Worm (Caenorhabditis elegans) whole organism, L2 larva: ENCODE data around the gene nfx-1.
A peak's percentile ranks its signal among the peaks of the same experiment; 100 is the strongest.

Experiments
- C34F6.9 ChIP-seq: fragments of 150-350 bp; optimal IDR thresholded peaks from 2 replicates; lab custom pipeline; 2014; ENCODE audit warnings: missing biosample characterization, missing genetic modification characterization
- F13H6.1 ChIP-seq: sonication (generic microtip); optimal IDR thresholded peaks from 2 replicates; lab custom pipeline; 2016; ENCODE audit warnings: missing genetic modification characterization, missing compliant biosample characterization
- R02D3.7 ChIP-seq: fragments of 150-350 bp; optimal IDR thresholded peaks from 2 replicates; lab custom pipeline; 2014; ENCODE audit warnings: missing biosample characterization, missing genetic modification characterization
- Y55F3AM.14 ChIP-seq: fragments of 200-800 bp; sonication (Bioruptor generic); optimal IDR thresholded peaks from 2 replicates; lab custom pipeline; 2018; ENCODE audit warnings: mild to moderate bottlenecking, missing genetic modification characterization, missing compliant biosample characterization
- ama-1 ChIP-seq: fragments of 150-350 bp; optimal IDR thresholded peaks from 2 replicates; lab custom pipeline; 2018; ENCODE audit warnings: inconsistent platforms
- blmp-1 ChIP-seq: sonication (generic microtip); optimal IDR thresholded peaks from 2 replicates; lab custom pipeline; 2017; ENCODE audit warnings: missing genetic modification characterization, mild to moderate bottlenecking, missing compliant biosample characterization, antibody characterized with exemption, moderate library complexity; ENCODE audit not compliant: insufficient read depth
- ceh-16 ChIP-seq: fragments of 150-350 bp; optimal IDR thresholded peaks from 2 replicates; lab custom pipeline; 2014; ENCODE audit warnings: missing biosample characterization, missing genetic modification characterization
- ceh-82 ChIP-seq: fragments of 150-350 bp; optimal IDR thresholded peaks from 2 replicates; lab custom pipeline; 2014; ENCODE audit warnings: missing biosample characterization, missing genetic modification characterization
- crh-2 ChIP-seq: sonication (generic microtip); optimal IDR thresholded peaks from 2 replicates; lab custom pipeline; 2017; ENCODE audit warnings: missing biosample characterization, missing genetic modification characterization
- egl-27 ChIP-seq: sonication (generic microtip); optimal IDR thresholded peaks from 3 replicates; lab custom pipeline; 2017; ENCODE audit warnings: missing biosample characterization, missing genetic modification reagents, missing genetic modification characterization
- elt-1 ChIP-seq: fragments of 150-350 bp; optimal IDR thresholded peaks from 2 replicates; lab custom pipeline; 2014; ENCODE audit warnings: missing biosample characterization, missing genetic modification characterization
- elt-3 ChIP-seq: sonication (generic microtip); optimal IDR thresholded peaks from 2 replicates; lab custom pipeline; 2017; ENCODE audit warnings: missing biosample characterization, missing genetic modification characterization
- lin-11 ChIP-seq: fragments of 150-350 bp; sonication (generic microtip); optimal IDR thresholded peaks from 2 replicates; lab custom pipeline; 2014; ENCODE audit warnings: missing biosample characterization, missing genetic modification characterization, inconsistent platforms, mixed read lengths
- lin-13 ChIP-seq: fragments of 150-350 bp; optimal IDR thresholded peaks from 2 replicates; lab custom pipeline; 2014; ENCODE audit warnings: missing biosample characterization, missing genetic modification reagents, missing genetic modification characterization
- lin-39 ChIP-seq: fragments of 150-350 bp; optimal IDR thresholded peaks from 2 replicates; lab custom pipeline; 2014; ENCODE audit warnings: missing biosample characterization, missing genetic modification reagents, missing genetic modification characterization
- lsy-2 ChIP-seq, 2 experiments: fragments of 150-350 bp in 1 of 2; sonication (generic microtip) in 1 of 2; optimal IDR thresholded peaks; 2 replicates each; lab custom pipeline; 2014 to 2017; ENCODE audit warnings: missing biosample characterization in 2 of 2, missing genetic modification characterization in 2 of 2
- mab-5 ChIP-seq: fragments of 150-350 bp; optimal IDR thresholded peaks from 2 replicates; lab custom pipeline; 2014; ENCODE audit warnings: missing biosample characterization, missing genetic modification characterization
- mdl-1 ChIP-seq, 2 experiments: fragments of 150-350 bp in 1 of 2; sonication (generic microtip) in 1 of 2; optimal IDR thresholded peaks; 2 replicates each; lab custom pipeline; 2017; ENCODE audit warnings: missing biosample characterization in 2 of 2, missing genetic modification characterization in 2 of 2
- nhr-10 ChIP-seq: sonication (generic microtip); optimal IDR thresholded peaks from 2 replicates; lab custom pipeline; 2017; ENCODE audit warnings: missing biosample characterization, missing genetic modification characterization
- nhr-11 ChIP-seq: fragments of 150-350 bp; optimal IDR thresholded peaks from 2 replicates; lab custom pipeline; 2014; ENCODE audit warnings: missing biosample characterization, missing genetic modification characterization
- nhr-12 ChIP-seq: fragments of 150-350 bp; optimal IDR thresholded peaks from 2 replicates; lab custom pipeline; 2014; ENCODE audit warnings: missing biosample characterization, missing genetic modification characterization
- nhr-129 ChIP-seq: fragments of 150-350 bp; optimal IDR thresholded peaks from 2 replicates; lab custom pipeline; 2014; ENCODE audit warnings: missing biosample characterization, missing genetic modification characterization
- nhr-21 ChIP-seq: fragments of 150-350 bp; optimal IDR thresholded peaks from 2 replicates; lab custom pipeline; 2014; ENCODE audit warnings: missing biosample characterization, missing genetic modification characterization
- nhr-237 ChIP-seq: fragments of 150-350 bp; optimal IDR thresholded peaks from 2 replicates; lab custom pipeline; 2014; ENCODE audit warnings: missing biosample characterization, missing genetic modification characterization
- nhr-25 ChIP-seq: fragments of 150-350 bp; sonication (generic microtip); optimal IDR thresholded peaks from 3 replicates; lab custom pipeline; 2014; ENCODE audit warnings: missing biosample characterization, missing genetic modification characterization
- nhr-6 ChIP-seq: fragments of 150-350 bp; optimal IDR thresholded peaks from 2 replicates; lab custom pipeline; 2014; ENCODE audit warnings: missing biosample characterization, missing genetic modification characterization
- nhr-77 ChIP-seq: fragments of 150-350 bp; optimal IDR thresholded peaks from 2 replicates; lab custom pipeline; 2014; ENCODE audit warnings: missing biosample characterization, missing genetic modification characterization
- peb-1 ChIP-seq: fragments of 150-350 bp; optimal IDR thresholded peaks from 2 replicates; lab custom pipeline; 2014; ENCODE audit warnings: missing biosample characterization, missing genetic modification characterization
- sem-4 ChIP-seq: fragments of 150-350 bp; optimal IDR thresholded peaks from 2 replicates; lab custom pipeline; 2014; ENCODE audit warnings: missing biosample characterization, missing genetic modification reagents, missing genetic modification characterization
- skn-1 ChIP-seq: sonication (generic microtip); optimal IDR thresholded peaks from 2 replicates; lab custom pipeline; 2017; ENCODE audit warnings: missing biosample characterization, missing genetic modification characterization
- sma-9 ChIP-seq, 2 experiments: fragments of 150-350 bp in 1 of 2; sonication (generic microtip) in 1 of 2; optimal IDR thresholded peaks; 2 replicates each; lab custom pipeline; 2014 to 2016; ENCODE audit warnings: missing genetic modification characterization in 2 of 2, mild to moderate bottlenecking in 1 of 2, missing biosample characterization in 1 of 2, missing compliant biosample characterization in 1 of 2, missing genetic modification reagents in 1 of 2, moderate library complexity in 1 of 2
- snpc-4 ChIP-seq: fragments of 150-350 bp; optimal IDR thresholded peaks from 2 replicates; lab custom pipeline; 2014; ENCODE audit warnings: missing biosample characterization, missing genetic modification characterization
- unc-39 ChIP-seq: fragments of 150-350 bp; optimal IDR thresholded peaks from 2 replicates; lab custom pipeline; 2014; ENCODE audit warnings: missing biosample characterization, missing genetic modification characterization
- unc-55 ChIP-seq: fragments of 150-350 bp; sonication (generic microtip); optimal IDR thresholded peaks from 3 replicates; lab custom pipeline; 2014; ENCODE audit warnings: missing biosample characterization, missing genetic modification reagents, missing genetic modification characterization
- zag-1 ChIP-seq: fragments of 150-350 bp; optimal IDR thresholded peaks from 2 replicates; lab custom pipeline; 2014; ENCODE audit warnings: missing biosample characterization, missing genetic modification characterization
- ztf-11 ChIP-seq: sonication (generic microtip); optimal IDR thresholded peaks from 2 replicates; lab custom pipeline; 2017; ENCODE audit warnings: missing biosample characterization, missing genetic modification characterization
- ztf-4 ChIP-seq: fragments of 150-350 bp; optimal IDR thresholded peaks from 2 replicates; lab custom pipeline; 2014; ENCODE audit warnings: missing biosample characterization, missing genetic modification characterization

Gene nfx-1

ce11 chrIII:6399424-6399823 lies 24.2 kb downstream of the nfx-1 start:
- TF ChIP-seq nhr-77 (tag; lab: Kevin White, UChicago) (no peak), lin-11 (no peak), sem-4 (tag; lab: Kevin White, UChicago) (no peak), nhr-129 (tag; lab: Kevin White, UChicago) (no peak), ceh-82 (tag; lab: Kevin White, UChicago) (no peak), elt-3 (tag; lab: Kevin White, UChicago) (no peak), lin-39 (no peak), nhr-12 (tag; lab: Kevin White, UChicago) (no peak), R02D3.7 (no peak), zag-1 (no peak), nhr-11 (tag; lab: Kevin White, UChicago) (no peak), unc-39 (tag; lab: Kevin White, UChicago) (no peak), mdl-1 (tag; optimal IDR thresholded peaks at IDR 0.05; lab: Kevin White, UChicago) (no peak), ztf-11 (tag; lab: Kevin White, UChicago) (no peak), ama-1 (lab: Kevin White, UChicago) (no peak), unc-55 (GFP tag; lab: Kevin White, UChicago) (no peak), skn-1 (tag; lab: Kevin White, UChicago) (no peak), nhr-6 (tag; lab: Kevin White, UChicago) (no peak)

- TF ChIP-seq sem-4 (tag; lab: Kevin White, UChicago) (no peak), F13H6.1 (tag; lab: Kevin White, UChicago) (peak; percentile 78), peb-1 (tag; lab: Kevin White, UChicago) (no peak), ama-1 (lab: Kevin White, UChicago) (no peak), Y55F3AM.14 (GFP tag; lab: Kevin White, UChicago) (no peak), sma-9 (GFP tag; optimal IDR thresholded peaks at IDR 0.05; lab: Kevin White, UChicago) (peak; percentile 68), sma-9 (tag; optimal IDR thresholded peaks at IDR 0.05; lab: Kevin White, UChicago) (no peak), unc-55 (GFP tag; lab: Kevin White, UChicago) (no peak), C34F6.9 (tag; lab: Kevin White, UChicago) (peak; percentile 3), nhr-129 (tag; lab: Kevin White, UChicago) (peak; percentile 72), lsy-2 (tag; optimal IDR thresholded peaks at IDR 0.05; lab: Kevin White, UChicago) (peak in 1 of 2 experiments; percentile 28), nhr-6 (tag; lab: Kevin White, UChicago) (peak; percentile 15), nhr-237 (tag; lab: Kevin White, UChicago) (no peak), snpc-4 (tag; lab: Kevin White, UChicago) (no peak), crh-2 (tag; lab: Kevin White, UChicago) (peak; percentile 97), nhr-21 (no peak), ztf-4 (tag; lab: Kevin White, UChicago) (peak; percentile 37), lin-13 (GFP tag; lab: Kevin White, UChicago) (peak; percentile 43)
Measured at ce11 chrIII:6402346-6402745, 27.2 kb downstream of the nfx-1 start.

- TF ChIP-seq nhr-12 (tag; lab: Kevin White, UChicago) (no peak), zag-1 (no peak), unc-39 (tag; lab: Kevin White, UChicago) (no peak), nhr-25 (tag; lab: Kevin White, UChicago) (no peak), crh-2 (tag; lab: Kevin White, UChicago) (no peak), mdl-1 (tag; optimal IDR thresholded peaks at IDR 0.05; lab: Kevin White, UChicago) (no peak), peb-1 (tag; lab: Kevin White, UChicago) (no peak), ama-1 (lab: Kevin White, UChicago) (no peak), elt-1 (tag; lab: Kevin White, UChicago) (no peak), lin-13 (GFP tag; lab: Kevin White, UChicago) (no peak), nhr-10 (tag; lab: Kevin White, UChicago) (no peak), lin-11 (no peak), blmp-1 (tag; lab: Kevin White, UChicago) (no peak), ceh-82 (tag; lab: Kevin White, UChicago) (no peak), ceh-16 (tag; lab: Kevin White, UChicago) (no peak), lsy-2 (tag; optimal IDR thresholded peaks at IDR 0.05; lab: Kevin White, UChicago) (no peak), egl-27 (tag; lab: Kevin White, UChicago) (no peak), R02D3.7 (no peak), mab-5 (tag; lab: Kevin White, UChicago) (no peak)
- TF ChIP-seq, all 48 proteins: peak for 0
Measured at ce11 chrIII:6402810-6403209, 27.6 kb downstream of the nfx-1 start.
